Fruit fly (Drosophila melanogaster) whole organism, embryonic: Measurements from ENCODE around the gene CG44001.

ENCODE experiments used
- Adf1 ChIP-seq: fragments of 200-800 bp; sonication (Bioruptor generic); IDR thresholded peaks from 2 replicates; pipeline ENCODE4 v1.3.6; 2022; ENCODE audit warnings: missing biosample characterization, missing genetic modification characterization
- BEAF-32 ChIP-seq: fragments of 200-800 bp; sonication (Bioruptor generic); optimal IDR thresholded peaks from 3 replicates; lab custom pipeline; 2017; ENCODE audit warnings: missing biosample characterization, missing genetic modification characterization, mild to moderate bottlenecking, moderate library complexity, missing genetic modification reagents
- Bteb2 ChIP-seq: fragments of 200-800 bp; sonication (Bioruptor generic); optimal IDR thresholded peaks from 2 replicates; lab custom pipeline; 2016; ENCODE audit warnings: missing biosample characterization, missing genetic modification characterization
- CG1024 ChIP-seq: fragments of 200-800 bp; sonication (Bioruptor generic); IDR thresholded peaks from 2 replicates; pipeline ENCODE4 v1.3.6; 2022; ENCODE audit warnings: missing biosample characterization, missing genetic modification characterization
- CG12659 ChIP-seq: fragments of 200-800 bp; sonication (Bioruptor generic); optimal IDR thresholded peaks from 3 replicates; lab custom pipeline; 2017; ENCODE audit warnings: mild to moderate bottlenecking, missing biosample characterization, missing genetic modification reagents, missing genetic modification characterization
- CG13287 ChIP-seq: fragments of 200-800 bp; sonication (Bioruptor generic); IDR thresholded peaks from 2 replicates; pipeline ENCODE4 v1.3.6; 2022; ENCODE audit warnings: missing biosample characterization, missing genetic modification characterization; ENCODE audit not compliant: partially characterized antibody
- CG15514 ChIP-seq: fragments of 200-800 bp; sonication (Bioruptor generic); optimal IDR thresholded peaks from 3 replicates; lab custom pipeline; 2017; ENCODE audit warnings: missing biosample characterization, missing genetic modification characterization, mild to moderate bottlenecking, moderate library complexity, missing genetic modification reagents
- CG17612 ChIP-seq: fragments of 200-800 bp; sonication (Bioruptor generic); IDR thresholded peaks from 2 replicates; pipeline ENCODE4 v1.3.6; 2022; ENCODE audit warnings: missing biosample characterization, missing genetic modification characterization
- CG1832 ChIP-seq: fragments of 200-800 bp; sonication (Bioruptor generic); optimal IDR thresholded peaks from 2 replicates; lab custom pipeline; 2017; ENCODE audit warnings: missing biosample characterization, mild to moderate bottlenecking, missing genetic modification characterization, inconsistent platforms
- CG18599 ChIP-seq: fragments of 200-800 bp; sonication (Bioruptor generic); optimal IDR thresholded peaks from 3 replicates; lab custom pipeline; 2017; ENCODE audit warnings: missing biosample characterization, missing genetic modification characterization, mild to moderate bottlenecking, moderate library complexity, missing genetic modification reagents
- CG18764 ChIP-seq: fragments of 200-800 bp; sonication (Bioruptor generic); optimal IDR thresholded peaks from 3 replicates; lab custom pipeline; 2016; ENCODE audit warnings: missing biosample characterization, missing genetic modification characterization
- CG2199 ChIP-seq: fragments of 200-800 bp; sonication (Bioruptor generic); IDR thresholded peaks from 3 replicates; pipeline ENCODE4 v1.3.6; 2022; ENCODE audit warnings: missing biosample characterization, missing genetic modification characterization
- CG31441 ChIP-seq: fragments of 200-800 bp; sonication (Bioruptor generic); IDR thresholded peaks from 2 replicates; pipeline ENCODE4 v1.3.6; 2022; ENCODE audit warnings: missing biosample characterization, missing genetic modification characterization
- CG3847 ChIP-seq: fragments of 200-800 bp; sonication (Bioruptor generic); IDR thresholded peaks from 2 replicates; pipeline ENCODE4 v1.3.6; 2022; ENCODE audit warnings: missing biosample characterization, missing genetic modification characterization
- CG4360 ChIP-seq: fragments of 200-800 bp; sonication (Bioruptor generic); IDR thresholded peaks from 2 replicates; pipeline ENCODE4 v1.3.6; 2022; ENCODE audit warnings: missing biosample characterization, missing genetic modification characterization
- CG6654 ChIP-seq: fragments of 200-800 bp; sonication (Bioruptor generic); optimal IDR thresholded peaks from 2 replicates; lab custom pipeline; 2017; ENCODE audit warnings: missing biosample characterization, mild to moderate bottlenecking, missing genetic modification characterization
- CG7271 ChIP-seq: fragments of 200-800 bp; sonication (Bioruptor generic); optimal IDR thresholded peaks from 2 replicates; lab custom pipeline; 2018; ENCODE audit warnings: missing biosample characterization, mild to moderate bottlenecking, missing genetic modification characterization, moderate library complexity
- CG8944 ChIP-seq: fragments of 200-800 bp; sonication (Bioruptor generic); optimal IDR thresholded peaks from 3 replicates; lab custom pipeline; 2016; ENCODE audit warnings: missing biosample characterization, missing genetic modification characterization
- CTCF ChIP-seq: fragments of 200-800 bp; sonication (Bioruptor generic); optimal IDR thresholded peaks from 2 replicates; lab custom pipeline; 2017; ENCODE audit warnings: missing biosample characterization, mild to moderate bottlenecking, missing genetic modification characterization, moderate library complexity
- D19B ChIP-seq: fragments of 200-800 bp; sonication (Bioruptor generic); optimal IDR thresholded peaks from 2 replicates; lab custom pipeline; 2017; ENCODE audit warnings: missing biosample characterization, mild to moderate bottlenecking, missing genetic modification characterization
- Dp ChIP-seq: fragments of 200-800 bp; sonication (Bioruptor generic); optimal IDR thresholded peaks from 2 replicates; lab custom pipeline; 2018; ENCODE audit warnings: missing biosample characterization, mild to moderate bottlenecking, missing genetic modification characterization, moderate library complexity
- ERR ChIP-seq: fragments of 200-800 bp; sonication (Bioruptor generic); optimal IDR thresholded peaks from 2 replicates; lab custom pipeline; 2016; ENCODE audit warnings: missing biosample characterization, missing genetic modification characterization
- Hmr ChIP-seq: fragments of 200-800 bp; sonication (Bioruptor generic); optimal IDR thresholded peaks from 3 replicates; lab custom pipeline; 2017; ENCODE audit warnings: mild to moderate bottlenecking, missing biosample characterization, missing genetic modification reagents, missing genetic modification characterization
- Kr ChIP-seq: fragments of 200-800 bp; sonication (Bioruptor generic); optimal IDR thresholded peaks from 2 replicates; lab custom pipeline; 2017; ENCODE audit warnings: missing biosample characterization, mild to moderate bottlenecking, missing genetic modification characterization
- Lpt ChIP-seq: fragments of >200 bp; optimal IDR thresholded peaks from 2 replicates; lab custom pipeline; 2018; ENCODE audit warnings: missing biosample characterization, missing genetic modification characterization
- PHDP ChIP-seq: fragments of 200-800 bp; sonication (Bioruptor generic); optimal IDR thresholded peaks from 3 replicates; lab custom pipeline; 2018; ENCODE audit warnings: missing biosample characterization, mild to moderate bottlenecking, missing genetic modification characterization, moderate library complexity
- Sox100B ChIP-seq: fragments of 200-800 bp; sonication (Bioruptor generic); optimal IDR thresholded peaks from 3 replicates; lab custom pipeline; 2018; ENCODE audit warnings: missing biosample characterization, mild to moderate bottlenecking, missing genetic modification characterization
- Taf1 ChIP-seq: fragments of 200-800 bp; sonication (Bioruptor generic); IDR thresholded peaks from 2 replicates; pipeline ENCODE4 v1.3.6; 2022; ENCODE audit warnings: missing biosample characterization, missing genetic modification characterization
- Usf ChIP-seq: fragments of 200-800 bp; sonication (Bioruptor generic); optimal IDR thresholded peaks from 2 replicates; lab custom pipeline; 2017; ENCODE audit warnings: missing genotype, missing biosample characterization, missing genetic modification characterization
- aop ChIP-seq: fragments of 200-800 bp; sonication (Bioruptor generic); IDR thresholded peaks from 2 replicates; pipeline ENCODE4 v1.3.6; 2022; ENCODE audit warnings: missing biosample characterization, missing genetic modification characterization
- bsh ChIP-seq, 2 experiments: fragments of 200-800 bp; sonication (Bioruptor generic); optimal IDR thresholded peaks; 2 replicates each; lab custom pipeline; 2017 to 2018; ENCODE audit warnings: mild to moderate bottlenecking in 2 of 2, missing biosample characterization in 2 of 2, missing genetic modification characterization in 2 of 2, moderate library complexity in 1 of 2
- danr ChIP-seq: fragments of 200-800 bp; sonication (Bioruptor generic); IDR thresholded peaks from 2 replicates; pipeline ENCODE4 v1.3.6; 2022; ENCODE audit warnings: missing biosample characterization, missing genetic modification characterization
- dimm ChIP-seq: fragments of 200-800 bp; sonication (Bioruptor generic); IDR thresholded peaks from 2 replicates; pipeline ENCODE4 v1.3.6; 2022; ENCODE audit warnings: missing biosample characterization, missing genetic modification characterization
- dmrt99B ChIP-seq: fragments of 200-800 bp; sonication (Bioruptor generic); optimal IDR thresholded peaks from 2 replicates; lab custom pipeline; 2018; ENCODE audit warnings: missing biosample characterization, mild to moderate bottlenecking, missing genetic modification characterization, moderate library complexity
- ems ChIP-seq: fragments of 200-800 bp; sonication (Bioruptor generic); optimal IDR thresholded peaks from 3 replicates; lab custom pipeline; 2016; ENCODE audit warnings: missing biosample characterization, missing genetic modification characterization
- eyg ChIP-seq: fragments of 200-800 bp; sonication (Bioruptor generic); optimal IDR thresholded peaks from 3 replicates; lab custom pipeline; 2016; ENCODE audit warnings: missing biosample characterization, missing genetic modification characterization
- gfzf ChIP-seq: fragments of 200-800 bp; sonication (Bioruptor generic); optimal IDR thresholded peaks from 2 replicates; lab custom pipeline; 2016; ENCODE audit warnings: missing biosample characterization, mild to moderate bottlenecking, missing genetic modification characterization, moderate library complexity
- gsb-n ChIP-seq: fragments of 200-800 bp; sonication (Bioruptor generic); optimal IDR thresholded peaks from 3 replicates; lab custom pipeline; 2018; ENCODE audit warnings: missing biosample characterization, mild to moderate bottlenecking, missing genetic modification characterization
- jigr1 ChIP-seq: fragments of 200-800 bp; sonication (Bioruptor generic); IDR thresholded peaks from 3 replicates; pipeline ENCODE4 v1.3.6; 2022; ENCODE audit warnings: missing biosample characterization, missing genetic modification characterization
- jing ChIP-seq: fragments of 200-800 bp; sonication (Bioruptor generic); optimal IDR thresholded peaks from 2 replicates; lab custom pipeline; 2018; ENCODE audit warnings: missing biosample characterization, mild to moderate bottlenecking, missing genetic modification characterization
- lilli ChIP-seq: fragments of 200-800 bp; sonication (Bioruptor generic); optimal IDR thresholded peaks from 3 replicates; lab custom pipeline; 2016; ENCODE audit warnings: missing biosample characterization, missing genetic modification characterization
- nerfin-1 ChIP-seq: fragments of 200-800 bp; sonication (Bioruptor generic); optimal IDR thresholded peaks from 3 replicates; lab custom pipeline; 2019; ENCODE audit warnings: missing biosample characterization, mild to moderate bottlenecking, missing genetic modification characterization, moderate library complexity
- p53 ChIP-seq: fragments of 200-800 bp; sonication (Bioruptor generic); optimal IDR thresholded peaks from 2 replicates; lab custom pipeline; 2016; ENCODE audit warnings: missing biosample characterization, missing genetic modification characterization
- pho ChIP-seq: fragments of 200-800 bp; sonication (Bioruptor generic); optimal IDR thresholded peaks from 2 replicates; lab custom pipeline; 2016; ENCODE audit warnings: missing biosample characterization, missing genetic modification characterization
- slbo ChIP-seq: fragments of 200-800 bp; sonication (Bioruptor generic); IDR thresholded peaks from 2 replicates; pipeline ENCODE4 v1.3.6; 2022; ENCODE audit warnings: missing biosample characterization, missing genetic modification characterization
- stc ChIP-seq: fragments of 200-800 bp; sonication (Bioruptor generic); IDR thresholded peaks from 2 replicates; pipeline ENCODE4 v1.3.6; 2022; ENCODE audit warnings: missing biosample characterization, missing genetic modification characterization
- tio ChIP-seq: fragments of 200-800 bp; sonication (Bioruptor generic); optimal IDR thresholded peaks from 2 replicates; lab custom pipeline; 2017; ENCODE audit warnings: missing biosample characterization, missing genetic modification characterization, inconsistent platforms
- trh ChIP-seq: fragments of 200-800 bp; sonication (Bioruptor generic); optimal IDR thresholded peaks from 2 replicates; lab custom pipeline; 2016; ENCODE audit warnings: missing biosample characterization, missing genetic modification characterization
- wdn ChIP-seq: fragments of 200-800 bp; sonication (Bioruptor generic); IDR thresholded peaks from 2 replicates; pipeline ENCODE4 v1.3.6; 2022; ENCODE audit warnings: missing biosample characterization, missing genetic modification characterization
- zen ChIP-seq: fragments of 200-800 bp; sonication (Bioruptor generic); optimal IDR thresholded peaks from 3 replicates; lab custom pipeline; 2018; ENCODE audit warnings: missing biosample characterization, mild to moderate bottlenecking, missing genetic modification characterization, moderate library complexity

Gene CG44001

dm6 chr2L:4999389-5000032 is 43.6 kb upstream of the CG44001 start (continued):
- peak; percentile 56 for TF ChIP-seq gsb-n
- TF ChIP-seq CG12659 (GFP tag; lab: Kevin White, UChicago), result peak; percentile 40
- peak; percentile 57; the same call in 1 of the 2 replicates for TF ChIP-seq CG3847 (GFP tag; lab: Robert Waterston, UW)
- TF ChIP-seq jigr1 (GFP tag; lab: Robert Waterston, UW), result no peak
- peak; percentile 43 for TF ChIP-seq CG8944 (GFP tag; lab: Kevin White, UChicago)
- TF ChIP-seq BEAF-32 (GFP tag; lab: Kevin White, UChicago), result no peak
- TF ChIP-seq nerfin-1 (tag; lab: Kevin White, UChicago), result peak; percentile 4
- no peak for TF ChIP-seq Adf1 (GFP tag; lab: Robert Waterston, UW)
- TF ChIP-seq bsh (GFP tag; optimal IDR thresholded peaks at IDR 0.05; lab: Kevin White, UChicago), result peak; percentile 18 to 74
- TF ChIP-seq Dp (GFP tag; lab: Kevin White, UChicago), result no peak
- peak; percentile 78 for TF ChIP-seq CG18599 (GFP tag; lab: Kevin White, UChicago)
- peak; percentile 71 for TF ChIP-seq dmrt99B (tag; lab: Kevin White, UChicago)
- peak; percentile 46 for TF ChIP-seq Usf (GFP tag; lab: Kevin White, UChicago)
- TF ChIP-seq CG2199 (GFP tag; lab: Robert Waterston, UW), result no peak; the same call in 2 of the 3 replicates
- TF ChIP-seq jing (GFP tag; lab: Kevin White, UChicago), result peak; percentile 25
- TF ChIP-seq ems (GFP tag; lab: Kevin White, UChicago), result peak; percentile 61
- no peak for TF ChIP-seq gfzf (GFP tag; lab: Kevin White, UChicago)
- TF ChIP-seq Hmr (GFP tag; lab: Kevin White, UChicago), result peak; percentile 55
- TF ChIP-seq CG1024 (GFP tag; lab: Robert Waterston, UW), result peak; percentile 73; the same call in 1 of the 2 replicates
- peak; percentile 8 for TF ChIP-seq trh (GFP tag; lab: Kevin White, UChicago)
- no peak for TF ChIP-seq CG4360 (GFP tag; lab: Robert Waterston, UW)
- no peak for TF ChIP-seq CG7271
- TF ChIP-seq aop (GFP tag; lab: Robert Waterston, UW), result 0 out of 2 replicates have a peak, but pooled peaks have one; percentile 23
- TF ChIP-seq lilli (GFP tag; lab: Kevin White, UChicago), result peak; percentile 67
- TF ChIP-seq Taf1, result peak; percentile 68
- peak; percentile 25 for TF ChIP-seq CG15514 (GFP tag; lab: Kevin White, UChicago)
- TF ChIP-seq CG18764 (GFP tag; lab: Kevin White, UChicago), result peak; percentile 42
- peak; percentile 55 for TF ChIP-seq PHDP (tag; lab: Kevin White, UChicago)
- 0 out of 2 replicates have a peak, but pooled peaks have one; percentile 25 for TF ChIP-seq dimm (GFP tag; lab: Robert Waterston, UW)
- TF ChIP-seq CG17612 (GFP tag; lab: Robert Waterston, UW), result peak; percentile 80
- peak; percentile 2 for TF ChIP-seq pho
- TF ChIP-seq CG1832 (GFP tag; lab: Kevin White, UChicago), result no peak
- peak; percentile 51 for TF ChIP-seq tio (GFP tag; lab: Kevin White, UChicago)
- TF ChIP-seq zen (tag; lab: Kevin White, UChicago), result no peak
- peak; percentile 30 for TF ChIP-seq Sox100B (GFP tag; lab: Kevin White, UChicago)
- no peak for TF ChIP-seq CG13287 (GFP tag; lab: Robert Waterston, UW)
- peak; percentile 19 for TF ChIP-seq eyg
- TF ChIP-seq CG31441 (GFP tag; lab: Robert Waterston, UW), result peak; percentile 54; the same call in 1 of the 2 replicates
- peak; percentile 64 for TF ChIP-seq stc
- 0 out of 2 replicates have a peak, but pooled peaks have one; percentile 30 for TF ChIP-seq danr
- TF ChIP-seq ERR (GFP tag; lab: Kevin White, UChicago), result peak; percentile 12
- TF ChIP-seq p53 (GFP tag; lab: Kevin White, UChicago), result no peak
- TF ChIP-seq CG6654 (GFP tag; lab: Kevin White, UChicago), result peak; percentile 61
- no peak for TF ChIP-seq Lpt (GFP tag; lab: Kevin White, UChicago)
- peak; percentile 85 for TF ChIP-seq slbo
- TF ChIP-seq wdn (GFP tag; lab: Robert Waterston, UW), result 0 out of 2 replicates have a peak, but pooled peaks have one; percentile 56
- TF ChIP-seq D19B (GFP tag; lab: Kevin White, UChicago), result peak; percentile 53
- peak; percentile 26 for TF ChIP-seq CTCF
- peak; percentile 54 for TF ChIP-seq Bteb2 (GFP tag; lab: Kevin White, UChicago)
- no peak for TF ChIP-seq Kr (GFP tag; lab: Kevin White, UChicago)
